Fruit fly (Drosophila melanogaster): ENCODE measurements around the gene PGRP-LA.

PGRP-LA gene

dm6 chr3L:9356138-9356753 is 22.1 kb downstream of the PGRP-LA start:
- TF ChIP-seq cic (GFP tag; optimal IDR thresholded peaks at IDR 0.05) (no peak), Crg-1 (GFP tag; optimal IDR thresholded peaks at IDR 0.05) (no peak), kay (GFP tag; ENCODE audit: borderline replicate concordance) (no peak), Clk (GFP tag; optimal IDR thresholded peaks at IDR 0.05) (no peak), CG12768 (GFP tag; optimal IDR thresholded peaks at IDR 0.05) (no peak), toe (GFP tag; optimal IDR thresholded peaks at IDR 0.05) (no peak), Mnt (GFP tag; optimal IDR thresholded peaks at IDR 0.05) (no peak)

DNA sequence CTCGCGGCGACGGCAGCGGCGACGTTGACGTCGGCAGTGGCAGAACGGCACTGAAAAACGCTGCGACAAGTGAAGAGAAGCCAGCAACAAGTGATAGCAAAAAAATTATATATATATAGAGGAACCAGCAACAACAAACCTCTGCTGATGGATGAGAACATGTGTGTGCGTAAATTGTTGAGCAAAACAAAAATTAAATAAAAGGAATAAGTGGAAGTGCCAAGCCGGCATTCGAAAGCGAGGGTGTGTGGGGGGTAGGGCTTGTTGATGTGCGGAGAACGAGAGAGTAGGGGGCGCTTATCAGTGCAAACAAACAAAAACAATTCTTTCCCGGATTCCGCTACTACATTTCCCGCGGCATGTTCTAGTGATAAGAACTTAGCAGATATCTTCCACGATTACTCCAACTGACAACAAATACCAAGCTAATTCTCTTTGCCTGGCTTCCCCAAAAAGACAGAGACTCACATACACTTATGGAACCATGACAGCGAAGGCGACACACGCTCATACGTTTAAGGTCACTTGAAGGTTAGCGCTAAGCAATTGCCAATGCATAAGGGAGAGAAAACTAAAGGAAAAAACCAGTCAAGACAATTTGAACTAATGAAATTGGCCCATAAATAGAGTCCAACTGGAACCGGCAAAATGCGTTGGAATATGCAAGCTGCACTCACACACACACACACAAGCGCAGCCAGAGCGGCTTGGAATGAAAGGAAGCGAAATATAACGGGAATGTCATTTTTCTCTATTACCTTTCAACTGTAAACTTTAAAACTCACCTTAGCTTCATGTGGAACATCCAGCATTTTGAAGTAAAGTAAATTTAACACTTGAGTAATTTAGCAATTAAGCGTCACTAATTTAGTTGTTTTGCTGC is 23.9 kb downstream of the PGRP-LA start:
- no peak for TF ChIP-seq CG14711 (tag; optimal IDR thresholded peaks at IDR 0.05)
- no peak for TF ChIP-seq Crg-1 (GFP tag; optimal IDR thresholded peaks at IDR 0.05)
- no peak for TF ChIP-seq CG7045 (GFP tag; optimal IDR thresholded peaks at IDR 0.05)
- peak; percentile 99 for TF ChIP-seq cic (GFP tag; optimal IDR thresholded peaks at IDR 0.05)
- TF ChIP-seq cnc (optimal IDR thresholded peaks at IDR 0.05) = no peak
- TF ChIP-seq CG33017 (tag; optimal IDR thresholded peaks at IDR 0.05) = no peak
- no peak for TF ChIP-seq Clk (GFP tag; optimal IDR thresholded peaks at IDR 0.05)
- no peak for TF ChIP-seq CG11617 (GFP tag; optimal IDR thresholded peaks at IDR 0.05)
- TF ChIP-seq CG5204 (GFP tag; optimal IDR thresholded peaks at IDR 0.05) = no peak
- no peak for TF ChIP-seq CG7101 (tag; optimal IDR thresholded peaks at IDR 0.05)
- no peak for TF ChIP-seq kay (GFP tag; ENCODE audit: borderline replicate concordance)
- peak; percentile 92 for TF ChIP-seq ovo (GFP tag; optimal IDR thresholded peaks at IDR 0.05)
- TF ChIP-seq bab1 (GFP tag; optimal IDR thresholded peaks at IDR 0.05) = no peak
- TF ChIP-seq CG12768 (GFP tag; optimal IDR thresholded peaks at IDR 0.05) = no peak
- TF ChIP-seq tj (GFP tag; optimal IDR thresholded peaks at IDR 0.05) = peak; percentile 76
- TF ChIP-seq Mnt (GFP tag; optimal IDR thresholded peaks at IDR 0.05) = peak; percentile 76
- TF ChIP-seq toe (GFP tag; optimal IDR thresholded peaks at IDR 0.05) = no peak
- peak; percentile 65 for TF ChIP-seq pad (GFP tag; optimal IDR thresholded peaks at IDR 0.05)
- TF ChIP-seq Hr96 (GFP tag; optimal IDR thresholded peaks at IDR 0.05) = no peak
- TF ChIP-seq CG1620 (GFP tag; optimal IDR thresholded peaks at IDR 0.05) = no peak

DNA sequence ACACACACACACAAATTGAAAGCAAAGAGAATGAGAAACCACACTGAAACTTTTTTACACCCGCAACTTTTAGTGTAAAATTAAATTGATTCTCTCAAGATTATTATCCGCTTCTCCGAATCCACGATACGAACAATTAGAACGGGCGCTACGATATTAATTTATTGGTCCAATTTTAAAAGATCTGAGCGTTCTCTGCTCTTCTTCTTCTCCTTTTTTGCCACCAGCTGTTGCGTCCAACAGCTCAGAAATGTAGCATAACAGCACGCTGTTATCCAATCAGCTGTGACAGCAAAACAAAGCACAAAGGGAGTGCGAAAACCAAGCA is 24.5 kb downstream of the PGRP-LA start, which contains the start of the genes UGP and Svip:
Gene UGP (minus strand): TSS at position 223 of the 328 bp plus-strand sequence.
Gene Svip (plus strand): TSS at position 287 of the 328 bp plus-strand sequence.
- TF ChIP-seq Mnt (GFP tag; optimal IDR thresholded peaks at IDR 0.05) (peak; percentile 49), tj (GFP tag; optimal IDR thresholded peaks at IDR 0.05) (peak; percentile 30), cic (GFP tag; optimal IDR thresholded peaks at IDR 0.05) (no peak), pad (GFP tag; optimal IDR thresholded peaks at IDR 0.05) (no peak), CG7045 (GFP tag; optimal IDR thresholded peaks at IDR 0.05) (peak; percentile 14), CG5204 (GFP tag; optimal IDR thresholded peaks at IDR 0.05) (no peak), Crg-1 (GFP tag; optimal IDR thresholded peaks at IDR 0.05) (no peak), cnc (optimal IDR thresholded peaks at IDR 0.05) (no peak), CG11617 (GFP tag; optimal IDR thresholded peaks at IDR 0.05) (peak; percentile 26), CG7101 (tag; optimal IDR thresholded peaks at IDR 0.05) (peak; percentile 38), kay (GFP tag; ENCODE audit: borderline replicate concordance) (peak; percentile 76), bab1 (GFP tag; optimal IDR thresholded peaks at IDR 0.05) (peak; percentile 65), Hr96 (GFP tag; optimal IDR thresholded peaks at IDR 0.05) (no peak), Clk (GFP tag; optimal IDR thresholded peaks at IDR 0.05) (no peak), toe (GFP tag; optimal IDR thresholded peaks at IDR 0.05) (no peak), ovo (GFP tag; optimal IDR thresholded peaks at IDR 0.05) (no peak), CG1620 (GFP tag; optimal IDR thresholded peaks at IDR 0.05) (no peak), CG12768 (GFP tag; optimal IDR thresholded peaks at IDR 0.05) (no peak), CG14711 (tag; optimal IDR thresholded peaks at IDR 0.05) (peak; percentile 63), CG33017 (tag; optimal IDR thresholded peaks at IDR 0.05) (no peak)

DNA sequence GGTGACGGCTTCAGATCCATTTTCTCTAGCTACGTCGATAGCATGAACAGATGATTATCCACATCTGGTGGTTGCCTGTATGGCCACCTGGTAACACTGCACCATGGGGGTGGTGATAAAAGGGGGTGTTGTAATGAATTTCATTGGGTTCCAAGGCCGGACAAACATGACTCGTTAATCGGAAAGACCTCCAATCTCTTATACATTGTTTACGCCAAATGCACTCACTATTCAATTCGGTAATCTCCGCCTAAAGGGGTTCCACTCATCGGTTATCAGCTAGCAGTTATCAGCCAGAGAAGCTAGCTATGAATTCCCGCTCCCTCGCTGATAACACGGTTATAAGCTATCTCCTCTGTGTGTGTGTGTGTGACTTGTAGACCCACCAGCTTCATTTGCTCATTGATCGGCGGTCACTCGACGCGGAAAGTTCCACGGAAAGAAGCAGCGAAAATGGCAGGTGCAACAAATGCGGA is 26.1 kb downstream of the PGRP-LA start, which contains the start of gene Pdxk:
Gene Pdxk (plus strand): TSS at position 100 of the 476 bp plus-strand sequence.
- TF ChIP-seq Mnt (GFP tag; optimal IDR thresholded peaks at IDR 0.05) (peak; percentile 41), CG12768 (GFP tag; optimal IDR thresholded peaks at IDR 0.05) (peak; percentile 18), CG5204 (GFP tag; optimal IDR thresholded peaks at IDR 0.05) (no peak), toe (GFP tag; optimal IDR thresholded peaks at IDR 0.05) (peak; percentile 46), kay (GFP tag; ENCODE audit: borderline replicate concordance) (no peak), cic (GFP tag; optimal IDR thresholded peaks at IDR 0.05) (peak; percentile 94), bab1 (GFP tag; optimal IDR thresholded peaks at IDR 0.05) (peak; percentile 39), Hr96 (GFP tag; optimal IDR thresholded peaks at IDR 0.05) (no peak), CG7101 (tag; optimal IDR thresholded peaks at IDR 0.05) (peak; percentile 49), tj (GFP tag; optimal IDR thresholded peaks at IDR 0.05) (peak; percentile 35), Clk (GFP tag; optimal IDR thresholded peaks at IDR 0.05) (no peak), CG1620 (GFP tag; optimal IDR thresholded peaks at IDR 0.05) (no peak), cnc (optimal IDR thresholded peaks at IDR 0.05) (peak in 1 of 2 experiments; percentile 3), CG14711 (tag; optimal IDR thresholded peaks at IDR 0.05) (peak; percentile 23), ovo (GFP tag; optimal IDR thresholded peaks at IDR 0.05) (peak; percentile 21), CG7045 (GFP tag; optimal IDR thresholded peaks at IDR 0.05) (peak; percentile 1), pad (GFP tag; optimal IDR thresholded peaks at IDR 0.05) (peak; percentile 50), CG33017 (tag; optimal IDR thresholded peaks at IDR 0.05) (peak; percentile 69), Crg-1 (GFP tag; optimal IDR thresholded peaks at IDR 0.05) (no peak), CG11617 (GFP tag; optimal IDR thresholded peaks at IDR 0.05) (peak; percentile 51)

- TF ChIP-seq CG11617 (GFP tag; optimal IDR thresholded peaks at IDR 0.05) (peak; percentile 30), kay (GFP tag; ENCODE audit: borderline replicate concordance) (peak; percentile 94), CG12768 (GFP tag; optimal IDR thresholded peaks at IDR 0.05) (peak; percentile 60), Crg-1 (GFP tag; optimal IDR thresholded peaks at IDR 0.05) (no peak), ovo (GFP tag; optimal IDR thresholded peaks at IDR 0.05) (no peak), Hr96 (GFP tag; optimal IDR thresholded peaks at IDR 0.05) (no peak), CG7045 (GFP tag; optimal IDR thresholded peaks at IDR 0.05) (peak; percentile 55), CG7101 (tag; optimal IDR thresholded peaks at IDR 0.05) (peak; percentile 42), Mnt (GFP tag; optimal IDR thresholded peaks at IDR 0.05) (no peak), bab1 (GFP tag; optimal IDR thresholded peaks at IDR 0.05) (no peak), CG33017 (tag; optimal IDR thresholded peaks at IDR 0.05) (peak; percentile 79), cic (GFP tag; optimal IDR thresholded peaks at IDR 0.05) (peak; percentile 88), pad (GFP tag; optimal IDR thresholded peaks at IDR 0.05) (no peak), CG5204 (GFP tag; optimal IDR thresholded peaks at IDR 0.05) (no peak), tj (GFP tag; optimal IDR thresholded peaks at IDR 0.05) (no peak)
Observed at dm6 chr3L:9361894-9362293, 27.8 kb downstream of the PGRP-LA start, which contains the start of gene CG34456. CG34456 (plus strand) TSS chr3L:9362108.

Measured in whole organism, adult.